Fruit fly (Drosophila melanogaster): ENCODE results near the gene CG5235.

CG5235 gene

DNA sequence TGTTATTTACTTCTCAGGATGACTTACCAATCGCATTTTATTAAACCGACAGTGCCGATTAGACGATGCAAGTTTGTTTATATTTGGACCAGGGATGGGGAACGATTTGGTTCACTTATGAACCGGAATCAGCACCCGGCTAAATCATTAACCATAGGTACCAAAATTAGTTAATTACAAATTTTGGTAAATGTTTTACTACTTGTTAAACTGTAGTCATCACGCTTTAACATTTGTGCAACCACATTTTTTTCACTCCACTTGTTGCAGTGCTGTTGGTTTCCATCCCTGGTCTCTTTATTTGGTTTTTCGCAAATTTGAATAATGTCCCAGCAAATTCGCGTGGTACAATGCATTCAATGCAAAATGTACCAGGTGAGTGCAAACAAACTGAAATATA lies 15.3 kb upstream of the CG5235 start, which contains the start of the genes IntS9 and CG43295:
Gene IntS9 (minus strand): TSS at position 100 of the 400 bp plus-strand sequence.
Gene CG43295 (plus strand): TSS at position 325 of the 400 bp plus-strand sequence.
- peak; percentile 73 for TF ChIP-seq CG17801 (GFP tag; optimal IDR thresholded peaks at IDR 0.05; ENCODE audit: partially characterized antibody)

DNA sequence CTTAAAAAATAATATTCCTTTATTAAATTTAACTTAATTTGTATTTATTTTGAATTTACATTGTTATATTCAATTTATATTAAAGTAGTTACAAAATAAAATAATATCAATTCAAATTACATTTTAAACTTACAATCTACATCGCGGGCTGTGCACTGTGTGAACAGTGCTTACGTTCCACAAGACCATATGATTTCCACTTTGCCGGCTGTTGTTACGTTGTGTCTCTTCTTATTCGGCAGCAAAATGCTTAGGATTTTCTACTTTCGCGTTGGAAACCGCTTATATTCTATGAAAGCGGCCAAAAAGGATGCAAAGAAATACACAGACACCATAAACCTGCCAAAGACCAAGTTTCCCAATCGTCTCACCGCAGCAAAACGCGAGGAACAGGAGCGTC lies 9.9 kb upstream of the CG5235 start, which contains the start of gene IleRS-m:
Gene IleRS-m (plus strand): TSS at position 222 of the 400 bp plus-strand sequence.
- TF ChIP-seq CG17801 (GFP tag; optimal IDR thresholded peaks at IDR 0.05; ENCODE audit: partially characterized antibody): no peak

DNA sequence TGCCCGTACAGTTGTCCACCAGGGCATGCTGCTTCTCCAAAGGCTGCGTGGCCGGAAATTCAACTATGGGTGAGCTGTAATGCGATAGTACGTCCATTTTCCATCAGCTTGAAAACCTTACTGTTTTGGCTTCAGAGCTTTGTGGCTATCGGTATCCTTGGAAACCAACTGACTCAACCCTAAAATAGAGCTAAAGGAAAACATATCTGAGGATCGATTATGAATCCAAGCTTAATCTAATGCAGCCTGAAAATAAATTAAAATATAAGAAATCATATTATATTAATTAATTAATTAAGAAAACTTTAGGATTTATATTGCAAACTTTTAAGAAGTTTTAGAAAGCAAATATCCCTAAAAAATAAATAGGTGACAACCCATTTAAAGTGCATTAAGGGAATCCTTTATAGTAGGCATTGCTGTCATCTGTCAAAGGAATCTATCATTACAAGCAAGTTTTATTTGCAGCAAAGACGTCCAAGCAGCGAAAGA lies 7.2 kb upstream of the CG5235 start, which contains the start of the genes CG13074 and ATPsynbetaL:
Gene CG13074 (minus strand): TSS at position 101 of the 492 bp plus-strand sequence.
Gene ATPsynbetaL (plus strand): TSS at position 442 of the 492 bp plus-strand sequence.
- no peak for TF ChIP-seq CG17801 (GFP tag; optimal IDR thresholded peaks at IDR 0.05; ENCODE audit: partially characterized antibody)

DNA sequence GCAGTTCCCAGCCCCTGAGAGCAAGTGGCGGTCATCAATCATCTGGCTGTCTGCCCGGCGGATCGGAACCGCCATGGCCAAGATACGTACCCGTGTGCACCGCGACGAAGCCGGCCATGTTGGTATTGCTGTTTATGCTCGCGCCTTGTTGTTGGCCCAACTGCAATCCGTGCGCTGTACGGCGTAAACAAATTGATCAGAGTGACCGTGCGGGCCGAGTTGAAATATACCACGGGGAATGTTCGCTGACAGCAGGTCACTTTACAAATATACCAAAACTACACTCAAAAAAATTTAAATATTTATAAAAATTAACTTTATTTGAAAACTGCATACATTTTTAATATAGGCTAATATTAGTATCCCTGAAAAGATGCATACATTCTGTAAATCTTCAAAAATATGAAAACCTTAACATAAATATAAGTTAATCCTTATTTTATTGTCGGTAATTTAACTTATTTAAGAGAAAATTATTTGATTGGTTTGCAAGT lies 2.8 kb downstream of the CG5235 start, which contains the start of gene Tasp1:
Gene Tasp1 (minus strand): TSS at position 203 of the 494 bp plus-strand sequence.
- TF ChIP-seq CG17801 (GFP tag; optimal IDR thresholded peaks at IDR 0.05; ENCODE audit: partially characterized antibody): peak; percentile 57

DNA sequence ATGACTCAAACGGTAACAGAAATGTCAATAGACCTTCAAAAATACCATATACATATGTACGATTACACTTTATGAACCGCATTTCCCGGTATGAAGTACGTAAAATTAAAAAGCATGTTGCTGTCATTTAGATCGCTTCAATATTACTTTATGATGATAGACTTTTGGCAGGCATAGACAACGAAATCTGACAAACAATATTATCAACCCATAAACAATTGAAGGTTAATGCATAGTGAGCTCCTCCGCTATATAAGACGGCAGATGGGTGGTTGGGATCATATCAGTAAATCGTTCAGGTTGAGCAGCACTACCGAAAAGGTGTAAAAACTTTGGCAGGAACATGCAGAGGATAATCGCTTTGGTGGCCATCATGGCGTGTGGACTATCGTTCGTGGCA lies 6.5 kb downstream of the CG5235 start, which contains the start of gene CG13075:
Gene CG13075 (plus strand): TSS at position 301 of the 400 bp plus-strand sequence.
- no peak for TF ChIP-seq CG17801 (GFP tag; optimal IDR thresholded peaks at IDR 0.05; ENCODE audit: partially characterized antibody)

DNA sequence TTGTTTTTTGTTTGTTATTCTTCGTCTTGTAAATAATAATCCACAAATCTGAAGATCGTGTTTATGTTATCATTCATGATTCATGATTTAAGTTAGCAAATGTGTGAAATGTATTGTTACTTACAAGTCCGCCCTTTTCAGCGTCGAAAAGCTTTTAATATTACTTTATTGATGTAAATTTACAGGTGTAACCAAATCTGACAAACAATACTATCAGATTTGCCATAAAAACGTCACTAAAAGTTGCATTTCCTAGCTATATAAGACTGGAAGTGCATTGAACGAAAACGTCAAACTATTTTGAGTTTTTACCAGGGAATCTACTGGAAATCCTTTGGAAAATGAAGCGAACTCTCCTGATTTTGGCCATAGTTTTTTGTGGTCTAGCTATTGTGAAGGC lies 7.9 kb downstream of the CG5235 start, which contains the start of gene CG33258:
Gene CG33258 (plus strand): TSS at position 301 of the 400 bp plus-strand sequence.
- no peak for TF ChIP-seq CG17801 (GFP tag; optimal IDR thresholded peaks at IDR 0.05; ENCODE audit: partially characterized antibody)

DNA sequence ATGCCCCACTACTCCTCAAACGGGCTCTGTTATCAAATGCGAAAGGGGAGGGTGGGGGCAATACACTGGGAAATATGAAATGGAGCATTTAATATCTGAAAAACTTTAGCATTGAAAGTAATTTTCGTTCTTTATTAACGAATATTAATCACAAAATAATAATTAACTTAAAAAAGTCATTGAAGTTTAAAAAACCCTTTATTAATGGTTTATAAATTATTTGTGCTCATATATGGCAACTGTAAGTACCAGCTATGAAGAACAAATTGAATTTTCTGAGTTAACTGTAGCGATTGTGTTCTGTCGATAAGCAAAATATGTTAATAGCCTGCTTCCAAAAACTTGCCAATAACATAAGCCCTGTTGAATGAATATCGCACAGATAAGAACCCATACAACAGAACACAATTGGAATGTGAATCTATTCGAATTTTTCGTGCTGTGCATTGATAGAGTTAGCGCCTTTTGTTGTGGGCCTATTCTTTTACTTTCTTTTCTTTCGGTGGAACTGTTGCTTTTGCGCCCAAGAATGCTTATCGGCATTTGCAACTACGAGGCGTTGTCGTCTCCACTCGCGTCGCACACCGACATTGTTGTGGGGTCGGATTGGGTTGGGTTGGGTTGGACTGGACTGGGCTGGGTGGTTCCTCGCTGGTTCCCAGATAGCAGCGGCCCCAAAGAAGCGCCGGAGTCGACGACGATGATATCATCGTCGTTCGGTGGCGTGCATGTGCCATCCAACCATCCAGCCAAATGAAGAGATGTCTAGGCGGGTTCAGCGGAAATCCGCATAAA lies 29.2 kb downstream of the CG5235 start:
- no peak for TF ChIP-seq CG17801 (GFP tag; optimal IDR thresholded peaks at IDR 0.05; ENCODE audit: partially characterized antibody)

DNA sequence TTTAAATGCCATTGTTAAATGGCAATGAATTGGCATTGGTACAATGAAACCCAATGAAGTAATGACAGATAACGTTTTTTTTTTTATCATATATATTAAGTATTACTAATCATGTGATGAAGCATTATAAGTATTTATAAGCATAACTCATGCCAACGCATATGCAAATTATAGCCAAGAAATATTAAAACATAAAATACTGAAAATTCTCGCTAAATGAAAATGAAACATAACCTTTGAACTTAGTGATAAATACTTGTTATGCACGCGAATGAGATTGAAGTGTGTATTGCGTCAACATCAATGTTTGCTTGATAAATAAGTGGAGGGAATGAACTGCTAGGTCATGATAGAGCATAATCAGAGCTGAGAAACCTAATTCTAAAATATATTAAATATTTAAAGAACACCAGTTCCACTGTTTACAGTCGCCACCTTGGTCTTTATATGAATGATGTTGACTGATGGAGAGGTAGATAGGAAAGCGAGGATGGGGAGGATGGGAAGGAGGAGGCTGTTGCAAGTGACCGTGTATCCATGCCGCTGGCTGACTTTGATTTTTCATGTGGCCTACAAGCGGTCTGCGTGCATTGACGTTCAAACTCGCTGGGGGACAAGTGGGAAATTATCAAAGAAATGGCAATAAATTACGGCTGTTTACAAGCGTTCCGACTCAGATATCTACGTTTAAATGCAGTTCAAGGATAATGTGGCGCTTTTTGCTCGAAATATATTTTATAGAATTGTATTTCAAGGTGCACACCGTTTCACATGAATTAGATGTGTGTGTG lies 33.9 kb downstream of the CG5235 start:
- TF ChIP-seq CG17801 (GFP tag; optimal IDR thresholded peaks at IDR 0.05; ENCODE audit: partially characterized antibody): no peak

DNA sequence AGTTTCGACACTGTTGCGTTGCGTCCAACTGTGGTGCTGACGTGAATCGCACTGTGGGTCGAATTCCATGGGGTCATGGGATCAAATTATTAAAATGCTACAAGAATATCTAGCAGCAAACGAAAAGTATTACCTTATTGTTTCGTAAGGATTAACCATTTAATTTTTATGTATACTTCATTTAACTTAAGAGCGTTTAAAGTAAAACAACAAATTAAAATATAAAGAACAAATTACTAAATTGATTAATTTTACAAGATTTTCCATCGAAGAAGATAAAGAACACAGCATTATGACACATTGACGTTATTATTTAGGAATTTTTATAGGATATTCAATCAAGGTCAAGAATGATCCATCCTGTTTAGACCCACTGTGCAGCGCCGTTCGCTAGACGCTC lies 36.1 kb downstream of the CG5235 start:
- no peak for TF ChIP-seq CG17801 (GFP tag; optimal IDR thresholded peaks at IDR 0.05; ENCODE audit: partially characterized antibody)

DNA sequence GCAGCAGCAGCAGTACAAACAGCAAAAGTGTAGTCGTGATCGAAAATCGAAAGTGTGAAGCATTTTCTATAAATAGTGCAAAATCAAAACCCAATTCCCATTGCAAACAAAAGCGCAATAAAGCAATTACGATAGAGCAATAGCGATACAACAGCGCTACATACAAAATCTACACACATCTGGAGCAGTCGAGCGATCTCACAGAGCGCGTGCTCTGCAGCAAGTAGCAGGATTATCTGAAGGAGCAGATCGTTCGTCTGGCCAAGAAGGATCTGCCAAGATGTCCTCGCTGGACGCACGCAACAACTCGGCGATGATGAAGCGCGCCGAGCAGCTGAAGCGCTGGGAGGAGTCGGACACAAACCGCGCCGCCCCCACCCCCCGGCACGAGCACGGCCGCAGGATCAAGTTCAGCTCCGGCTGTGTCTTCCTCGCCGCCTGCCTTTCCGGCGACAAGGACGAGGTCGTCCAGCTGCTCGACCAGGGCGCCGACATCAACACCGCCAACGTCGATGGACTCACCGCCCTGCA lies 37.1 kb downstream of the CG5235 start:
- no peak for TF ChIP-seq CG17801 (GFP tag; optimal IDR thresholded peaks at IDR 0.05; ENCODE audit: partially characterized antibody)

DNA sequence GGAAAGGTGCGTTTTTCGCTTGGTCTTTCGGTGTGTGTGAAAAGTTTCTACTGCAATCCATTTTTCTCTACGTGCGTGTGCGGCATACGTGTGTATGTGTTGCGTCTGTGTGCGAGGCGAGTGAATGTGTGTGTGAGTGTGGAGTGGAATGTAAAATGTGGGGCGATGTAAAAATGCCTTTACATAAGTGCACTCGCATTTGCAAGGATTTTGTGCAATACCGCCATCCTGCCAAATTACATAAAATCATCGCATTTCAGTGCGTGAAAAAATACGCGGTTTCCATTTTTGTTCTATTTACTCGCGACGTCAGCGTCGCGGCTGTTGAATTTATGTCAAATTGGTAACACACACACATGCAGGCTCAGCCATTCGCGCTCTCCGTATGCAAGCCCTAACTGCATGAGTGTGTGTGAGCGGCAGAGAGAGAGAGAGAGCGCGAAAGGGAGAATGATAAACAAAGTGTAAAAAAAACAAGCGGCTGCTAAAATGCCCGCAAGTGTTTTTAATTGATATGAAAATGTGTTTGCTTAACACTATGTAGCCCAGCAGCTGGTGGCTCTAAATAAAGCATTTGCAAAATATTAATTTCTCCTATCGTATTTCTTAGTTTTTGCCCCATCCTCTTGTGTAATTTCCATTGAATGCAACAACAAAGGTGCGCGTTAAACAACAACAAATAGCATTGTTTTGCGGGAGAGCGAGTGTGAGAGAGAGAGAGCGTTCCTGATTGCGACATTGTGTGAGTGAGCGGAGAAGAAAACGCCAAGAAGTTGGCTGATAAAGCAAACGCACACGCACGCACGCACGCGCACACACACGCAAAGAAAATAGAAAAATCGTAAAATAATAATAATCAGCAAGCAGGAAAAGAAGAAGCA lies 37.8 kb downstream of the CG5235 start:
- no peak for TF ChIP-seq CG17801 (GFP tag; optimal IDR thresholded peaks at IDR 0.05; ENCODE audit: partially characterized antibody)

DNA sequence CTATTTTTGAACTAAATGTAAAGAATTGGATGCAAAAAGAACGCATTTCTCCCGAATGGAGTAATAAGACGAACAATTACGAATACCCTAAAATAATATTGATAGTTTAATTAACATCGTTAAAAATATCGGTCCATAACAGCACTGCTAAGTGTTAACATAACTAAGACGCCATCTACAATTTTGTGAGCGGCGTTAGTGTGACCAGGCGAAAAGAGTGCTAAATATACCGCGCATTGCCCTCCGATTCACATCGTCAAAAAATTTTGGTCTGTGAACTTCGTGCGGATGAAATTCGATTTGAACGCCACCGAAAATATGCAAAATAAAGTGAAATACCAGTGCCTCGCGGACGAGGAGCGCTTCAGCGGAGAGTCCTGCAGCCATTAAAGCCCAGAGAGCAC lies 38.5 kb downstream of the CG5235 start, which contains the start of gene Mbs:
Gene Mbs (plus strand): TSS at position 241 of the 404 bp plus-strand sequence.
- TF ChIP-seq CG17801 (GFP tag; optimal IDR thresholded peaks at IDR 0.05; ENCODE audit: partially characterized antibody): peak; percentile 7

DNA sequence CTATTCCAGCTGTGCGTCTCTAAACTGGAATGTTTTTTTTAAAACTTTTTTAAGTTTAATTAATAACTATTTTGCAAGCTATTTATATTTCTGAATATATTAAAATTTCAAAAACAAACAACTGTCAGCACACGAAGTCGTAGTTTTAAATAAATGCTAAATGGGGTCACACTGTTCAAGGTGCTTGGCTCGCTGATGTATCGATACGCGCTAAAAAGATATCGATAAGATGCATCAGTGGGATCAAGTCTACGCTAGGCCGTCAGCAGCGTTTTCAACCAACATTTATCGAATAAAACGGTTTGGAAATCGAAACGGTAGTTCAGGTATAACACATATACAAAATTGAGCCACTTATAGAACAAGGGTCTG lies 39.3 kb downstream of the CG5235 start, which contains the start of gene Diap1:
Gene Diap1 (minus strand): TSS at position 148 of the 372 bp plus-strand sequence.
- TF ChIP-seq CG17801 (GFP tag; optimal IDR thresholded peaks at IDR 0.05; ENCODE audit: partially characterized antibody): no peak

All from ovary, adult (tissue).